Worm (Caenorhabditis elegans) whole organism, L1 larva: ENCODE results near the gene C25H3.7.

Experiments used
- C04F5.9 ChIP-seq: sonication (generic microtip); optimal IDR thresholded peaks from 2 replicates; lab custom pipeline; 2016; ENCODE audit warnings: missing genetic modification characterization, missing compliant biosample characterization
- C16A3.4 ChIP-seq: fragments of 150-350 bp; optimal IDR thresholded peaks from 2 replicates; lab custom pipeline; 2014; ENCODE audit warnings: missing biosample characterization, missing genetic modification characterization
- C34B4.2 ChIP-seq: sonication (generic microtip); optimal IDR thresholded peaks from 2 replicates; lab custom pipeline; 2017; ENCODE audit warnings: mild to moderate bottlenecking, missing genetic modification characterization, missing compliant biosample characterization
- F16B12.6 ChIP-seq: fragments of 150-350 bp; optimal IDR thresholded peaks from 2 replicates; lab custom pipeline; 2014; ENCODE audit warnings: missing biosample characterization, missing genetic modification characterization
- Y116A8C.19 ChIP-seq: sonication (generic microtip); optimal IDR thresholded peaks from 2 replicates; lab custom pipeline; 2016; ENCODE audit warnings: missing compliant biosample characterization, missing genetic modification characterization, borderline replicate concordance
- aha-1 ChIP-seq: fragments of 150-350 bp; optimal IDR thresholded peaks from 2 replicates; lab custom pipeline; 2014; ENCODE audit warnings: missing biosample characterization, missing genetic modification characterization
- aly-2 ChIP-seq: fragments of 150-350 bp; optimal IDR thresholded peaks from 2 replicates; lab custom pipeline; 2014; ENCODE audit warnings: missing biosample characterization, missing genetic modification characterization
- ama-1 ChIP-seq: fragments of 150-350 bp; optimal IDR thresholded peaks from 2 replicates; lab custom pipeline; 2014
- blmp-1 ChIP-seq: fragments of 150-350 bp; optimal IDR thresholded peaks from 2 replicates; lab custom pipeline; 2014; ENCODE audit warnings: missing biosample characterization, missing genetic modification characterization
- ceh-63 ChIP-seq: fragments of 200-800 bp; sonication (Bioruptor generic); optimal IDR thresholded peaks from 2 replicates; lab custom pipeline; 2018; ENCODE audit warnings: mild to moderate bottlenecking, missing genetic modification characterization, missing compliant biosample characterization
- ceh-82 ChIP-seq, 3 experiments: fragments of 150-350 bp in 1 of 3; sonication (generic microtip) in 2 of 3; optimal IDR thresholded peaks; 2 replicates each; lab custom pipeline; 2014 to 2017; ENCODE audit warnings: missing biosample characterization in 3 of 3, missing genetic modification characterization in 3 of 3
- ceh-90 ChIP-seq: sonication (generic microtip); optimal IDR thresholded peaks from 2 replicates; lab custom pipeline; 2016; ENCODE audit warnings: missing genetic modification characterization, missing compliant biosample characterization
- dpl-1 ChIP-seq, 3 experiments: fragments of 150-350 bp in 2 of 3; sonication (generic microtip) in 1 of 3; optimal IDR thresholded peaks; 2 replicates each; lab custom pipeline; 2014 to 2017; ENCODE audit warnings: missing biosample characterization in 3 of 3, missing genetic modification characterization in 3 of 3, missing genetic modification reagents in 3 of 3
- dsc-1 ChIP-seq: sonication (generic microtip); optimal IDR thresholded peaks from 2 replicates; lab custom pipeline; 2016; ENCODE audit warnings: mild to moderate bottlenecking, missing genetic modification characterization, missing compliant biosample characterization
- efl-3 ChIP-seq: fragments of 200-800 bp; sonication (Bioruptor generic); optimal IDR thresholded peaks from 2 replicates; lab custom pipeline; 2018; ENCODE audit warnings: mild to moderate bottlenecking, missing genetic modification characterization, missing compliant biosample characterization
- egl-27 ChIP-seq, 2 experiments: fragments of 150-350 bp in 1 of 2; sonication (generic microtip); optimal IDR thresholded peaks; 3 replicates each; lab custom pipeline; 2017 to 2018; ENCODE audit warnings: missing biosample characterization in 2 of 2, missing genetic modification characterization in 2 of 2, missing genetic modification reagents in 2 of 2
- elt-2 ChIP-seq: sonication (generic microtip); optimal IDR thresholded peaks from 2 replicates; lab custom pipeline; 2016; ENCODE audit warnings: missing genetic modification characterization, mild to moderate bottlenecking, inconsistent platforms, missing compliant biosample characterization, missing genetic modification reagents
- ets-5 ChIP-seq: fragments of 200-800 bp; sonication (Bioruptor generic); IDR thresholded peaks from 2 replicates; pipeline ENCODE4 v1.3.6; 2022; ENCODE audit warnings: missing genetic modification characterization, missing compliant biosample characterization
- fkh-10 ChIP-seq: sonication (generic microtip); optimal IDR thresholded peaks from 2 replicates; lab custom pipeline; 2017; ENCODE audit warnings: missing biosample characterization, missing genetic modification reagents, missing genetic modification characterization
- fkh-4 ChIP-seq: sonication (generic microtip); optimal IDR thresholded peaks from 2 replicates; lab custom pipeline; 2016; ENCODE audit warnings: missing compliant biosample characterization, missing genetic modification characterization, borderline replicate concordance
- grh-1 ChIP-seq: fragments of 200-800 bp; sonication (Bioruptor generic); IDR thresholded peaks from 2 replicates; pipeline ENCODE4 v1.3.6; 2022; ENCODE audit warnings: missing genetic modification reagents, missing genetic modification characterization, missing compliant biosample characterization
- hlh-17 ChIP-seq: fragments of 200-800 bp; sonication (Bioruptor generic); optimal IDR thresholded peaks from 2 replicates; lab custom pipeline; 2018; ENCODE audit warnings: missing genetic modification characterization, mild to moderate bottlenecking, missing compliant biosample characterization, moderate library complexity, borderline replicate concordance
- hlh-4 ChIP-seq: sonication (generic microtip); optimal IDR thresholded peaks from 2 replicates; lab custom pipeline; 2016; ENCODE audit warnings: mild to moderate bottlenecking, missing genetic modification characterization, missing compliant biosample characterization
- hpl-2 ChIP-seq: fragments of 150-350 bp; optimal IDR thresholded peaks from 2 replicates; lab custom pipeline; 2014; ENCODE audit warnings: missing biosample characterization, missing genetic modification reagents, missing genetic modification characterization
- irx-1 ChIP-seq: sonication (generic microtip); optimal IDR thresholded peaks from 2 replicates; lab custom pipeline; 2016; ENCODE audit warnings: missing genetic modification characterization, missing compliant biosample characterization
- jun-1 ChIP-seq: fragments of 150-350 bp; optimal IDR thresholded peaks from 2 replicates; lab custom pipeline; 2014; ENCODE audit warnings: missing biosample characterization, missing genetic modification reagents, missing genetic modification characterization
- lin-13 ChIP-seq: fragments of 150-350 bp; optimal IDR thresholded peaks from 2 replicates; lab custom pipeline; 2014; ENCODE audit warnings: missing biosample characterization, missing genetic modification reagents, missing genetic modification characterization
- lin-14 ChIP-seq: fragments of 200-800 bp; sonication (Bioruptor generic); optimal IDR thresholded peaks from 2 replicates; lab custom pipeline; 2018; ENCODE audit warnings: mild to moderate bottlenecking, missing genetic modification characterization, moderate library complexity, missing compliant biosample characterization
- lin-15B ChIP-seq: fragments of 150-350 bp; sonication (generic microtip); optimal IDR thresholded peaks from 3 replicates; lab custom pipeline; 2014; ENCODE audit warnings: missing biosample characterization, missing genetic modification characterization
- lin-35 ChIP-seq, 2 experiments: fragments of 150-350 bp; optimal IDR thresholded peaks; 2 replicates each; lab custom pipeline; 2014; ENCODE audit warnings: missing biosample characterization in 2 of 2, missing genetic modification characterization in 2 of 2, missing genetic modification reagents in 2 of 2
- lir-3 ChIP-seq: sonication (generic microtip); optimal IDR thresholded peaks from 2 replicates; lab custom pipeline; 2016; ENCODE audit warnings: mild to moderate bottlenecking, missing genetic modification characterization, moderate library complexity, missing compliant biosample characterization; ENCODE audit not compliant: poor library complexity
- mab-9 ChIP-seq: fragments of 200-800 bp; sonication (Bioruptor generic); IDR thresholded peaks from 2 replicates; pipeline ENCODE4 v1.3.6; 2022; ENCODE audit warnings: missing genetic modification reagents, missing genetic modification characterization, missing compliant biosample characterization
- mdl-1 ChIP-seq, 2 experiments: fragments of 150-350 bp; optimal IDR thresholded peaks; 2 replicates each; lab custom pipeline; 2014 to 2017; ENCODE audit warnings: missing biosample characterization in 2 of 2, missing genetic modification characterization in 2 of 2, inconsistent platforms in 1 of 2
- mep-1 ChIP-seq: fragments of 150-350 bp; optimal IDR thresholded peaks from 2 replicates; lab custom pipeline; 2014; ENCODE audit warnings: missing biosample characterization, missing genetic modification characterization
- nhr-12 ChIP-seq: sonication (generic microtip); optimal IDR thresholded peaks from 2 replicates; lab custom pipeline; 2017; ENCODE audit warnings: missing biosample characterization, missing genetic modification characterization
- nhr-28 ChIP-seq: fragments of 150-350 bp; optimal IDR thresholded peaks from 2 replicates; lab custom pipeline; 2014; ENCODE audit warnings: missing biosample characterization, missing genetic modification characterization
- nhr-47 ChIP-seq: sonication (generic microtip); optimal IDR thresholded peaks from 2 replicates; lab custom pipeline; 2016; ENCODE audit warnings: mild to moderate bottlenecking, missing genetic modification characterization, moderate library complexity, missing compliant biosample characterization
- nhr-71 ChIP-seq: sonication (generic microtip); optimal IDR thresholded peaks from 2 replicates; lab custom pipeline; 2016; ENCODE audit warnings: mild to moderate bottlenecking, missing genetic modification characterization, moderate library complexity, missing compliant biosample characterization
- nhr-76 ChIP-seq: sonication (generic microtip); optimal IDR thresholded peaks from 2 replicates; lab custom pipeline; 2017; ENCODE audit warnings: missing biosample characterization, missing genetic modification characterization
- nhr-84 ChIP-seq: sonication (generic microtip); optimal IDR thresholded peaks from 2 replicates; lab custom pipeline; 2017; ENCODE audit warnings: missing biosample characterization, missing genetic modification characterization
- nhr-85 ChIP-seq: sonication (generic microtip); peaks from one replicate; lab custom pipeline; 2016; ENCODE audit warnings: missing genetic modification characterization, inconsistent platforms, missing compliant biosample characterization
- nhr-90 ChIP-seq: sonication (generic microtip); optimal IDR thresholded peaks from 2 replicates; lab custom pipeline; 2016; ENCODE audit warnings: mild to moderate bottlenecking, missing genetic modification characterization, missing compliant biosample characterization; ENCODE audit not compliant: poor library complexity
- pag-3 ChIP-seq: sonication (generic microtip); optimal IDR thresholded peaks from 2 replicates; lab custom pipeline; 2017; ENCODE audit warnings: missing genetic modification characterization, mild to moderate bottlenecking, missing compliant biosample characterization, antibody characterized with exemption, borderline replicate concordance; ENCODE audit not compliant: insufficient read depth
- pax-3 ChIP-seq: fragments of 200-800 bp; sonication (Bioruptor generic); optimal IDR thresholded peaks from 2 replicates; lab custom pipeline; 2018; ENCODE audit warnings: mild to moderate bottlenecking, missing genetic modification characterization, moderate library complexity, missing compliant biosample characterization
- rnt-1 ChIP-seq: sonication (generic microtip); optimal IDR thresholded peaks from 2 replicates; lab custom pipeline; 2016; ENCODE audit warnings: mild to moderate bottlenecking, missing genetic modification characterization, moderate library complexity, missing compliant biosample characterization
- sox-4 ChIP-seq: sonication (generic microtip); optimal IDR thresholded peaks from 2 replicates; lab custom pipeline; 2016; ENCODE audit warnings: missing genetic modification characterization, missing compliant biosample characterization
- tlp-1 ChIP-seq: fragments of 150-350 bp; optimal IDR thresholded peaks from 2 replicates; lab custom pipeline; 2014; ENCODE audit warnings: missing biosample characterization, missing genetic modification characterization
- unc-98 ChIP-seq: fragments of 200-800 bp; sonication (Bioruptor generic); IDR thresholded peaks from 2 replicates; pipeline ENCODE4 v1.3.6; 2022; ENCODE audit warnings: missing genetic modification characterization, missing compliant biosample characterization
- vab-15 ChIP-seq: sonication (generic microtip); optimal IDR thresholded peaks from 2 replicates; lab custom pipeline; 2017; ENCODE audit warnings: missing genotype, mild to moderate bottlenecking, missing genetic modification characterization, missing compliant biosample characterization
- xbp-1 ChIP-seq: sonication (generic microtip); optimal IDR thresholded peaks from 2 replicates; lab custom pipeline; 2016; ENCODE audit warnings: missing genetic modification characterization, missing compliant biosample characterization
- ztf-11 ChIP-seq, 2 experiments: sonication (generic microtip); optimal IDR thresholded peaks; 2 replicates each; lab custom pipeline; 2016 to 2017; ENCODE audit warnings: missing genetic modification characterization in 2 of 2, missing biosample characterization in 1 of 2, missing compliant biosample characterization in 1 of 2
- ztf-4 ChIP-seq: fragments of 150-350 bp; optimal IDR thresholded peaks from 2 replicates; lab custom pipeline; 2014; ENCODE audit warnings: missing biosample characterization, missing genetic modification characterization

Gene C25H3.7

DNA sequence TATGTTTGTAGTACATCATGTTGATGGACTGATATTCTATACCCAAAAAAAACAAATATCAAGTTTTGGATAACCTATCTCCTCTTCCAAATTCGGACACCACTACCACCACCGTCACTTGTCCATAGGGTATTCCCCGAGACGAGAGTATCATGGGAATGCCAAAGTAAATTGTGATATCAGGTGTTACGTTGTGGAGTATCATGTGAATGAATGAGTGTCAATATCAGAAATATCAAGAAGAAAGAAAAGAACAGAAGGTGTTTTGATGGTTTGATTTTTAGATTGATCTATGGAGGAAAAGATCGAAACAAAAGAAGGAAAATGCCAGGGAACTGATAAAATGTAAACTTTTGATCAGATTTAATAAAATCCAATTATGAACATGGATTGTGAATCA, 29.5 kb upstream of the C25H3.7 start:
- TF ChIP-seq C34B4.2 (tag; lab: Kevin White, UChicago) (no peak), ztf-11 (tag; optimal IDR thresholded peaks at IDR 0.05; lab: Kevin White, UChicago) (no peak), mab-9 (GFP tag; lab: Robert Waterston, UW) (no peak), hpl-2 (no peak), unc-98 (no peak), fkh-4 (tag; lab: Kevin White, UChicago) (no peak), pax-3 (tag; lab: Kevin White, UChicago) (no peak), lin-15B (tag; lab: Kevin White, UChicago) (no peak), lin-35 (GFP tag; optimal IDR thresholded peaks at IDR 0.05; lab: Kevin White, UChicago) (peak; percentile 27 to 72), ets-5 (GFP tag; lab: Robert Waterston, UW) (no peak), lin-14 (GFP tag; lab: Kevin White, UChicago) (peak; percentile 85), nhr-84 (tag; lab: Kevin White, UChicago) (no peak), Y116A8C.19 (tag; lab: Kevin White, UChicago) (no peak), nhr-76 (tag; lab: Kevin White, UChicago) (no peak), mdl-1 (tag; optimal IDR thresholded peaks at IDR 0.05; lab: Kevin White, UChicago) (peak in 1 of 2 experiments; percentile 26), nhr-12 (tag; lab: Kevin White, UChicago) (no peak), tlp-1 (no peak), C04F5.9 (tag; lab: Kevin White, UChicago) (no peak), C16A3.4 (tag; lab: Kevin White, UChicago) (peak; percentile 50), mep-1 (tag; lab: Kevin White, UChicago) (peak; percentile 52), fkh-10 (GFP tag; lab: Kevin White, UChicago) (no peak), hlh-17 (GFP tag; lab: Kevin White, UChicago) (no peak), aly-2 (tag; lab: Kevin White, UChicago) (no peak), vab-15 (tag; lab: Kevin White, UChicago) (peak; percentile 46), nhr-71 (tag; lab: Kevin White, UChicago) (peak; percentile 88), ceh-82 (tag; optimal IDR thresholded peaks at IDR 0.05; lab: Kevin White, UChicago) (no peak), sox-4 (no peak), lir-3 (tag; lab: Kevin White, UChicago) (no peak), lin-13 (GFP tag; lab: Kevin White, UChicago) (peak; percentile 57), jun-1 (tag; lab: Kevin White, UChicago) (no peak), pag-3 (tag; lab: Kevin White, UChicago) (peak; percentile 81), rnt-1 (tag; lab: Kevin White, UChicago) (peak; percentile 57), efl-3 (no peak), ama-1 (lab: Kevin White, UChicago) (no peak), nhr-28 (tag; lab: Kevin White, UChicago) (no peak), aha-1 (tag; lab: Kevin White, UChicago) (no peak), elt-2 (tag; lab: Kevin White, UChicago) (peak; percentile 51), grh-1 (GFP tag; lab: Robert Waterston, UW) (no peak), xbp-1 (tag; lab: Kevin White, UChicago) (no peak), nhr-85 (peak; percentile 56), egl-27 (tag; optimal IDR thresholded peaks at IDR 0.05; lab: Kevin White, UChicago) (no peak), nhr-47 (peak; percentile 33), blmp-1 (tag; lab: Kevin White, UChicago) (peak; percentile 38), irx-1 (tag; lab: Kevin White, UChicago) (no peak), ceh-90 (no peak), dsc-1 (tag; lab: Kevin White, UChicago) (no peak), ztf-4 (tag; lab: Kevin White, UChicago) (peak; percentile 35), F16B12.6 (no peak), nhr-90 (tag; lab: Kevin White, UChicago) (no peak), hlh-4 (no peak), ceh-63 (GFP tag; lab: Kevin White, UChicago) (no peak), dpl-1 (GFP tag; optimal IDR thresholded peaks at IDR 0.05; lab: Kevin White, UChicago) (peak in 2 of 3 experiments; percentile 23 to 44)
